Worm (Caenorhabditis elegans) whole organism, mixed stage, embryonic: ENCODE measurements around the gene T02G5.14.

Experiments
- bed-3 ChIP-seq: fragments of 200-800 bp; sonication (Bioruptor generic); optimal IDR thresholded peaks from 3 replicates; lab custom pipeline; 2018; ENCODE audit warnings: mild to moderate bottlenecking, missing genetic modification characterization, moderate library complexity, missing compliant biosample characterization
- ces-1 ChIP-seq: fragments of 150-350 bp; optimal IDR thresholded peaks from 2 replicates; lab custom pipeline; 2014; ENCODE audit warnings: missing biosample characterization, missing genetic modification reagents, missing genetic modification characterization
- cnd-1 ChIP-seq: fragments of 200-800 bp; sonication (Bioruptor generic); optimal IDR thresholded peaks from 2 replicates; lab custom pipeline; 2018; ENCODE audit warnings: mild to moderate bottlenecking, missing genetic modification characterization, missing compliant biosample characterization
- ham-2 ChIP-seq: fragments of 200-800 bp; sonication (Bioruptor generic); optimal IDR thresholded peaks from 2 replicates; lab custom pipeline; 2018; ENCODE audit warnings: mild to moderate bottlenecking, missing genetic modification characterization, missing compliant biosample characterization
- mab-5 ChIP-seq: fragments of 150-350 bp; optimal IDR thresholded peaks from 2 replicates; lab custom pipeline; 2014; ENCODE audit warnings: missing biosample characterization, missing genetic modification characterization
- nhr-12 ChIP-seq: fragments of 150-350 bp; optimal IDR thresholded peaks from 2 replicates; lab custom pipeline; 2014; ENCODE audit warnings: missing biosample characterization, missing genetic modification characterization
- sem-2 ChIP-seq: fragments of 200-800 bp; sonication (Bioruptor generic); optimal IDR thresholded peaks from 2 replicates; lab custom pipeline; 2018; ENCODE audit warnings: mild to moderate bottlenecking, missing genetic modification characterization, missing compliant biosample characterization
- snpc-4 ChIP-seq: fragments of 150-350 bp; optimal IDR thresholded peaks from 2 replicates; lab custom pipeline; 2014; ENCODE audit warnings: missing biosample characterization, missing genetic modification characterization
- unc-39 ChIP-seq: fragments of 150-350 bp; optimal IDR thresholded peaks from 2 replicates; lab custom pipeline; 2014; ENCODE audit warnings: missing biosample characterization, missing genetic modification characterization
- unc-62 ChIP-seq: fragments of 150-350 bp; optimal IDR thresholded peaks from 2 replicates; lab custom pipeline; 2014; ENCODE audit warnings: missing biosample characterization, missing genetic modification reagents, missing genetic modification characterization
- ztf-11 ChIP-seq: fragments of 150-350 bp; optimal IDR thresholded peaks from 2 replicates; lab custom pipeline; 2014; ENCODE audit warnings: missing biosample characterization, missing genetic modification characterization

DNA sequence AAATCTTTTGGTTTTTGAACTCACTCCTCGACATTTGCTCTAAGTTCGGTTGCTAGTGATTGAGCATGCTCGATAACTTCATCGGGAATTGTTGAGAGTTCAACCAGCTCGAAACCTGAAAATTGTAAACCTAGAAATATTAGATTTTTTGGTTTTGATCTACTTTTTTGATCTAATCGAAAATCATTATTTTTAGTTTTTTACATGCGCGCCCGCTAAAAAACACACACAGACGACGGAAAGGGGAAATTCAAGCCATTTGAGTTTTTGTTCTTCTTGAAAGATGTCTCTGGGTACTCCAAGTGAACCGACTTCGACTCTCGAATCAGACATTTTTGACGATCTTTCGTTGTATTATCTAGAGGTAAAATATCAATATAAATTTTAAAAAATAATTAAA lies 18.7 kb upstream of the T02G5.14 start, which contains the start of gene nos-2:
- TF ChIP-seq ztf-11 (tag; lab: Kevin White, UChicago) = no peak
- no peak for TF ChIP-seq cnd-1 (tag; lab: Kevin White, UChicago)
- TF ChIP-seq mab-5 (tag; lab: Kevin White, UChicago) = no peak
- no peak for TF ChIP-seq bed-3
- no peak for TF ChIP-seq ces-1 (GFP tag; lab: Kevin White, UChicago)
- no peak for TF ChIP-seq snpc-4 (tag; lab: Kevin White, UChicago)
- TF ChIP-seq unc-39 = no peak
- TF ChIP-seq unc-62 = no peak
- no peak for TF ChIP-seq sem-2
- TF ChIP-seq nhr-12 (tag; lab: Kevin White, UChicago) = no peak
- no peak for TF ChIP-seq ham-2 (GFP tag; lab: Kevin White, UChicago)
